Worm (Caenorhabditis elegans) whole organism, young adult: ENCODE measurements around the gene F42G8.8.

Experiments used
- B0261.1 ChIP-seq: sonication (generic microtip); optimal IDR thresholded peaks from 2 replicates; lab custom pipeline; 2016; ENCODE audit warnings: mild to moderate bottlenecking, missing genetic modification characterization, moderate library complexity, missing compliant biosample characterization
- F10E7.11 ChIP-seq: sonication (generic microtip); optimal IDR thresholded peaks from 2 replicates; lab custom pipeline; 2017; ENCODE audit warnings: mild to moderate bottlenecking, missing genetic modification characterization, moderate library complexity, missing compliant biosample characterization
- F22D6.2 ChIP-seq: sonication (generic microtip); optimal IDR thresholded peaks from 2 replicates; lab custom pipeline; 2016; ENCODE audit warnings: mild to moderate bottlenecking, missing genetic modification characterization, missing compliant biosample characterization
- F49E8.2 ChIP-seq: sonication (generic microtip); optimal IDR thresholded peaks from 3 replicates; lab custom pipeline; 2017; ENCODE audit warnings: missing genetic modification characterization, mild to moderate bottlenecking, missing compliant biosample characterization, antibody characterized with exemption, moderate library complexity; ENCODE audit not compliant: insufficient read depth
- K12H6.12 ChIP-seq: fragments of 200-800 bp; sonication (Bioruptor generic); optimal IDR thresholded peaks from 2 replicates; lab custom pipeline; 2018; ENCODE audit warnings: mild to moderate bottlenecking, missing genetic modification characterization, missing compliant biosample characterization
- Y95B8A.8 ChIP-seq: fragments of 200-800 bp; sonication (Bioruptor generic); IDR thresholded peaks from 2 replicates; pipeline ENCODE4 v1.3.6; 2022; ENCODE audit warnings: missing genetic modification reagents, missing genetic modification characterization, missing compliant biosample characterization
- akir-1 ChIP-seq: fragments of 200-800 bp; sonication (Bioruptor generic); optimal IDR thresholded peaks from 2 replicates; lab custom pipeline; 2018; ENCODE audit warnings: mild to moderate bottlenecking, missing genetic modification characterization, moderate library complexity, missing compliant biosample characterization
- ama-1 ChIP-seq, 3 experiments: fragments of 150-350 bp in 1 of 3; sonication (generic microtip) in 2 of 3; optimal IDR thresholded peaks; 2 replicates each; lab custom pipeline; 2014 to 2018; ENCODE audit warnings: missing biosample characterization in 2 of 3, missing genetic modification characterization in 2 of 3, missing genetic modification reagents in 2 of 3
- atf-7 ChIP-seq: sonication (generic microtip); optimal IDR thresholded peaks from 2 replicates; lab custom pipeline; 2017; ENCODE audit warnings: mild to moderate bottlenecking, missing genetic modification characterization, missing compliant biosample characterization
- athp-1 ChIP-seq: sonication (generic microtip); optimal IDR thresholded peaks from 2 replicates; lab custom pipeline; 2017; ENCODE audit warnings: mild to moderate bottlenecking, missing genetic modification characterization, missing compliant biosample characterization
- attf-3 ChIP-seq: fragments of 200-800 bp; sonication (Bioruptor generic); conservative IDR thresholded peaks from 2 replicates; pipeline ENCODE4 v1.3.6; 2022; ENCODE audit warnings: missing genetic modification reagents, missing genetic modification characterization, missing compliant biosample characterization
- bed-1 ChIP-seq: fragments of 200-800 bp; sonication (Bioruptor generic); IDR thresholded peaks from 2 replicates; pipeline ENCODE4 v1.3.6; 2022; ENCODE audit warnings: missing genetic modification reagents, missing genetic modification characterization, missing compliant biosample characterization
- cebp-1 ChIP-seq, 2 experiments: fragments of 200-800 bp in 1 of 2; sonication (Bioruptor generic) in 1 of 2; sonication (generic microtip) in 1 of 2; IDR thresholded peaks in 1 of 2; optimal IDR thresholded peaks in 1 of 2; 2 replicates each; pipeline versions ENCODE4 v1.3.6 to Lab custom; 2017 to 2022; ENCODE audit warnings: missing compliant biosample characterization in 2 of 2, missing genetic modification characterization in 2 of 2, mild to moderate bottlenecking in 1 of 2, missing genetic modification reagents in 1 of 2, moderate library complexity in 1 of 2
- ceh-100 ChIP-seq: fragments of 200-800 bp; sonication (Bioruptor generic); IDR thresholded peaks from 2 replicates; pipeline ENCODE4 v1.3.6; 2022; ENCODE audit warnings: missing genetic modification reagents, missing genetic modification characterization, missing compliant biosample characterization
- ceh-58 ChIP-seq: fragments of 200-800 bp; sonication (Bioruptor generic); IDR thresholded peaks from 2 replicates; pipeline ENCODE4 v1.3.6; 2022; ENCODE audit warnings: missing genetic modification characterization, missing compliant biosample characterization
- chd-7 ChIP-seq: sonication (generic microtip); optimal IDR thresholded peaks from 2 replicates; lab custom pipeline; 2016; ENCODE audit warnings: mild to moderate bottlenecking, missing genetic modification characterization, moderate library complexity, missing compliant biosample characterization
- die-1 ChIP-seq: sonication (generic microtip); optimal IDR thresholded peaks from 2 replicates; lab custom pipeline; 2016; ENCODE audit warnings: missing genotype, mild to moderate bottlenecking, missing genetic modification characterization, missing compliant biosample characterization
- efl-1 ChIP-seq: fragments of 150-350 bp; optimal IDR thresholded peaks from 2 replicates; lab custom pipeline; 2014; ENCODE audit warnings: missing biosample characterization, missing genetic modification reagents, missing genetic modification characterization
- ekl-4 ChIP-seq: fragments of 200-800 bp; sonication (Bioruptor generic); IDR thresholded peaks from 2 replicates; pipeline ENCODE4 v1.3.6; 2022; ENCODE audit warnings: missing genetic modification reagents, missing genetic modification characterization, missing compliant biosample characterization
- gei-17 ChIP-seq: fragments of 200-800 bp; sonication (Bioruptor generic); optimal IDR thresholded peaks from 2 replicates; lab custom pipeline; 2018; ENCODE audit warnings: mild to moderate bottlenecking, missing genetic modification characterization, missing compliant biosample characterization
- him-1 ChIP-seq: sonication (generic microtip); optimal IDR thresholded peaks from 2 replicates; lab custom pipeline; 2016; ENCODE audit warnings: missing genotype, missing genetic modification reagents, missing genetic modification characterization, missing compliant biosample characterization
- hlh-26 ChIP-seq: fragments of 200-800 bp; sonication (Bioruptor generic); conservative IDR thresholded peaks from 2 replicates; pipeline ENCODE4 v1.3.6; 2022; ENCODE audit warnings: missing genetic modification reagents, missing genetic modification characterization, missing compliant biosample characterization
- hmg-20 ChIP-seq: fragments of 200-800 bp; sonication (Bioruptor generic); IDR thresholded peaks from 2 replicates; pipeline ENCODE4 v1.3.6; 2022; ENCODE audit warnings: missing genetic modification reagents, missing genetic modification characterization, missing compliant biosample characterization
- let-607 ChIP-seq, 2 experiments: fragments of 200-800 bp in 1 of 2; sonication (Bioruptor generic) in 1 of 2; sonication (generic microtip) in 1 of 2; optimal IDR thresholded peaks; 2 replicates each; lab custom pipeline; 2016 to 2018; ENCODE audit warnings: mild to moderate bottlenecking in 2 of 2, missing compliant biosample characterization in 2 of 2, missing genetic modification characterization in 2 of 2, moderate library complexity in 2 of 2, missing genotype in 1 of 2
- madf-10 ChIP-seq: sonication (generic microtip); optimal IDR thresholded peaks from 2 replicates; lab custom pipeline; 2016; ENCODE audit warnings: mild to moderate bottlenecking, missing genetic modification characterization, missing compliant biosample characterization
- madf-6 ChIP-seq: fragments of 200-800 bp; sonication (Bioruptor generic); IDR thresholded peaks from 2 replicates; pipeline ENCODE4 v1.3.6; 2022; ENCODE audit warnings: missing genetic modification reagents, missing genetic modification characterization, missing compliant biosample characterization
- pbrm-1 ChIP-seq: fragments of 200-800 bp; sonication (Bioruptor generic); IDR thresholded peaks from 2 replicates; pipeline ENCODE4 v1.3.6; 2022; ENCODE audit warnings: missing genetic modification reagents, missing genetic modification characterization, missing compliant biosample characterization
- rcor-1 ChIP-seq: fragments of 200-800 bp; sonication (Bioruptor generic); IDR thresholded peaks from 2 replicates; pipeline ENCODE4 v1.3.6; 2022; ENCODE audit warnings: missing genetic modification reagents, missing genetic modification characterization, missing compliant biosample characterization
- repo-1 ChIP-seq: sonication (generic microtip); optimal IDR thresholded peaks from 2 replicates; lab custom pipeline; 2017; ENCODE audit warnings: mild to moderate bottlenecking, missing genetic modification characterization, missing compliant biosample characterization
- snpc-1.1 ChIP-seq: sonication (generic microtip); optimal IDR thresholded peaks from 2 replicates; lab custom pipeline; 2017; ENCODE audit warnings: missing genetic modification characterization, mild to moderate bottlenecking, missing compliant biosample characterization, antibody characterized with exemption, moderate library complexity, missing genotype, missing genetic modification reagents; ENCODE audit not compliant: insufficient read depth
- sptf-2 ChIP-seq: fragments of 200-800 bp; sonication (Bioruptor generic); optimal IDR thresholded peaks from 2 replicates; lab custom pipeline; 2018; ENCODE audit warnings: mild to moderate bottlenecking, missing genetic modification characterization, missing compliant biosample characterization
- tbp1 ChIP-seq: fragments of 200-800 bp; sonication (Bioruptor generic); optimal IDR thresholded peaks from 2 replicates; lab custom pipeline; 2018; ENCODE audit warnings: mild to moderate bottlenecking, missing genetic modification characterization, missing compliant biosample characterization
- tbx-9 ChIP-seq: sonication (generic microtip); optimal IDR thresholded peaks from 2 replicates; lab custom pipeline; 2016; ENCODE audit warnings: borderline replicate concordance, missing genetic modification characterization, inconsistent platforms, missing compliant biosample characterization
- ztf-3 ChIP-seq: fragments of 200-800 bp; sonication (Bioruptor generic); optimal IDR thresholded peaks from 2 replicates; lab custom pipeline; 2018; ENCODE audit warnings: mild to moderate bottlenecking, missing genetic modification characterization, missing compliant biosample characterization

Gene F42G8.8

ce11 chrIV:8080782-8081181, 38.1 kb upstream of the F42G8.8 start:
- TF ChIP-seq madf-6 (GFP tag; lab: Robert Waterston, UW) (no peak), gei-17 (GFP tag; lab: Kevin White, UChicago) (no peak), tbp1 (no peak)

- TF ChIP-seq pbrm-1 (GFP tag; lab: Robert Waterston, UW) (no peak), let-607 (tag; optimal IDR thresholded peaks at IDR 0.05; lab: Kevin White, UChicago) (no peak), chd-7 (tag; lab: Kevin White, UChicago) (no peak)
Observed at ce11 chrIV:8086552-8086951, 32.3 kb upstream of the F42G8.8 start, which contains the start of gene nsy-7. Gene nsy-7, minus strand, starts transcription at chrIV:8086652.

DNA sequence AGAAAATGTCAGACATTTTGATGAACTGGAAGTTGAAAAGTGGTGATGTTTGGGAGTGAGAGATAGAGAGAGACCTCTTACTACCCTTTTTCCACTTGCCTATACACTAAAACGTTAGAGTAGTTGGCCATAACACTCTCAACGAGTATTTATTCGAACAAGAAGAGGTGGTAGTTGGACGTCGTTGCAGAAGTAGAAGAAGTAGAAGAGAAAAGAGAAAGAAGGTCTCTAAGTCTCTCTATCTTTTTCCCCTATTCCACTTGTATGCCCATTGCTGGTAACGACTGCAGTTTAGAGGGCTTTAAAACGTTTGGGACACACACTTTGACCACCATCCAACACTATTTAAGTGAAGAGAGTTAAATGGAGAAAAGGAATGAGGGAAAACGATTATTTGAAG, 27.4 kb upstream of the F42G8.8 start:
- no peak for TF ChIP-seq him-1
- TF ChIP-seq efl-1 (GFP tag; lab: Kevin White, UChicago), result no peak
- no peak for TF ChIP-seq tbx-9 (tag; lab: Kevin White, UChicago)

ce11 chrIV:8096375-8096774, 22.5 kb upstream of the F42G8.8 start:
- TF ChIP-seq madf-10 (no peak), tbp1 (no peak), hlh-26 (GFP tag; lab: Robert Waterston, UW) (no peak), ztf-3 (GFP tag; lab: Kevin White, UChicago) (no peak), sptf-2 (no peak), die-1 (no peak), rcor-1 (no peak)

DNA sequence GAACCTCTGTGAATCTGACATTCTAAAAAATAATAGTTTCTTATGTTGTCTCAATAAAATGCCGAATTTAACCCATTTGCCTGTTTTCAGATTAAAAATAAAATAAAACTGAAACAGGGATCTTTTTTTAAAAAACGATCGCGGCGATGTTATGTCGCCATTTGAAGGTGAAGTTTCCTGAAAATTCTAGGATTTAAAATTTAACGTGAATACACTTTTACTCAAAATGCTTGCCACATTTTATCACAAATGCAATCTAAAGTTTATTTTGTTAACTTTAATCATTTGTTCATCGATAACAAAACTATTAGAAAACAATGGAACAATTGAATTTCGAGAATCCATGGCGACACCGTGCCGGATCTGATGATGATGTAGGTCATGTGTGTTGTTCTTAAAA, 19.3 kb upstream of the F42G8.8 start, which contains the start of gene Y42H9AR.2:
Gene Y42H9AR.2, plus strand, starts transcription at position 301 of the 400 bp plus-strand sequence.
- TF ChIP-seq attf-3 (GFP tag; lab: Robert Waterston, UW), result no peak
- no peak for TF ChIP-seq F49E8.2 (tag; lab: Kevin White, UChicago)
- TF ChIP-seq atf-7 (tag; lab: Kevin White, UChicago), result no peak
- TF ChIP-seq ceh-58 (GFP tag; lab: Robert Waterston, UW), result no peak
- TF ChIP-seq ekl-4 (GFP tag; lab: Robert Waterston, UW), result no peak
- TF ChIP-seq B0261.1 (tag; lab: Kevin White, UChicago), result no peak
- TF ChIP-seq akir-1 (GFP tag; lab: Kevin White, UChicago), result no peak
- TF ChIP-seq ceh-100 (GFP tag; lab: Robert Waterston, UW), result no peak
- TF ChIP-seq, all 124 proteins: peak for 0

- TF ChIP-seq repo-1 (tag; lab: Kevin White, UChicago) (no peak), Y95B8A.8 (GFP tag; lab: Robert Waterston, UW) (no peak), K12H6.12 (no peak), athp-1 (tag; lab: Kevin White, UChicago) (no peak), F10E7.11 (tag; lab: Kevin White, UChicago) (no peak), snpc-1.1 (tag; lab: Kevin White, UChicago) (no peak), cebp-1 (GFP tag; IDR thresholded peaks at IDR 0.05; lab: Robert Waterston, UW) (no peak), cebp-1 (tag; optimal IDR thresholded peaks at IDR 0.05; lab: Kevin White, UChicago) (no peak), tbx-9 (tag; lab: Kevin White, UChicago) (no peak), bed-1 (GFP tag; lab: Robert Waterston, UW) (no peak), F22D6.2 (tag; lab: Kevin White, UChicago) (no peak), ama-1 (optimal IDR thresholded peaks at IDR 0.05; lab: Kevin White, UChicago) (no peak), ama-1 (GFP tag; optimal IDR thresholded peaks at IDR 0.05; lab: Kevin White, UChicago) (no peak), hmg-20 (GFP tag; lab: Robert Waterston, UW) (no peak), F49E8.2 (tag; lab: Kevin White, UChicago) (no peak)
Observed at ce11 chrIV:8102231-8102630, 16.7 kb upstream of the F42G8.8 start, which contains the start of gene Y42H9AR.5. Gene Y42H9AR.5, plus strand, starts transcription at chrIV:8102531.
